Worm (Caenorhabditis elegans): ENCODE measurements around the gene srh-296.

- no peak for TF ChIP-seq B0310.2 (tag; optimal IDR thresholded peaks at IDR 0.05)
- TF ChIP-seq flt-1 (GFP tag; IDR thresholded peaks at IDR 0.05), result no peak
- no peak for TF ChIP-seq tra-4 (tag; optimal IDR thresholded peaks at IDR 0.05)
- no peak for TF ChIP-seq ama-1 (optimal IDR thresholded peaks at IDR 0.05)
- TF ChIP-seq aly-1 (tag; optimal IDR thresholded peaks at IDR 0.05), result no peak
- no peak for TF ChIP-seq ceh-36 (tag; optimal IDR thresholded peaks at IDR 0.05)
- no peak for TF ChIP-seq sea-1 (GFP tag; conservative IDR thresholded peaks at IDR 0.05)
- no peak for TF ChIP-seq pes-1 (GFP tag; IDR thresholded peaks at IDR 0.05)
Observed at ce11 chrV:17798789-17799188, 11.4 kb upstream of the srh-296 start, which contains the start of gene srx-18.

Measured in whole organism, early embryonic.